Fruit fly (Drosophila melanogaster): Measurements from ENCODE around the gene RpL24-like.

Gene RpL24-like

DNA sequence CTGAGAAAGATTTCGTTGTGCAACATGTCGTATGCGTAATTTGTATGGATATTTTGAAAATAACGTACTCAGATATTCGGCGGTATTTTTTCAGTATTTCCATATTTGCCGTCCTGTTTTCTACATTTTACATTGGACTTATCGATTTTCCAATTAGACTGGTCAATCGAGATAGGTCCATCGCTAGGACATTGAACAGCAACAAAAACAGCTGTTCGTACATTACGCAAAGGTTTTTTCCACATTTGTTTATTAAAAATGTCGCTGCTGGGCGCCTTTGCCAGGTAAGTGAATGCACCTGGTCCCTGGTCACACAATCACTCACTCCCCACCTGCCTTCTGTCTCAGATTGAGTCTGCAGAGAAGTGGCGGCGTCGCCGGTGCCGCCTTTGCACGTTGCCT is 23.6 kb downstream of the RpL24-like start, which contains the start of gene mRpL40:
Gene mRpL40, plus strand, starts transcription at position 186 of the 402 bp plus-strand sequence.
- TF ChIP-seq pan (optimal IDR thresholded peaks at IDR 0.05) (no peak), CG8478 (optimal IDR thresholded peaks at IDR 0.05) (no peak), psq (optimal IDR thresholded peaks at IDR 0.05) (no peak), usp (GFP tag; optimal IDR thresholded peaks at IDR 0.05) (no peak), EcR (GFP tag; optimal IDR thresholded peaks at IDR 0.05) (no peak), Dll (optimal IDR thresholded peaks at IDR 0.05) (no peak)

dm6 chr3R:11402894-11403293 is 28.5 kb downstream of the RpL24-like start:
- no peak for TF ChIP-seq EcR (GFP tag; optimal IDR thresholded peaks at IDR 0.05)
- no peak for TF ChIP-seq CG8478 (optimal IDR thresholded peaks at IDR 0.05)
- TF ChIP-seq pan (optimal IDR thresholded peaks at IDR 0.05), result no peak
- no peak for TF ChIP-seq Dll (optimal IDR thresholded peaks at IDR 0.05)
- no peak for TF ChIP-seq usp (GFP tag; optimal IDR thresholded peaks at IDR 0.05)
- no peak for TF ChIP-seq psq (optimal IDR thresholded peaks at IDR 0.05)

- no peak for TF ChIP-seq pan (optimal IDR thresholded peaks at IDR 0.05)
- no peak for TF ChIP-seq Dll (optimal IDR thresholded peaks at IDR 0.05)
- no peak for TF ChIP-seq usp (GFP tag; optimal IDR thresholded peaks at IDR 0.05)
- no peak for TF ChIP-seq EcR (GFP tag; optimal IDR thresholded peaks at IDR 0.05)
- no peak for TF ChIP-seq CG8478 (optimal IDR thresholded peaks at IDR 0.05)
- no peak for TF ChIP-seq psq (optimal IDR thresholded peaks at IDR 0.05)
These were observed 35.8 kb downstream of the RpL24-like start for dm6 chr3R:11395541-11395940.

DNA sequence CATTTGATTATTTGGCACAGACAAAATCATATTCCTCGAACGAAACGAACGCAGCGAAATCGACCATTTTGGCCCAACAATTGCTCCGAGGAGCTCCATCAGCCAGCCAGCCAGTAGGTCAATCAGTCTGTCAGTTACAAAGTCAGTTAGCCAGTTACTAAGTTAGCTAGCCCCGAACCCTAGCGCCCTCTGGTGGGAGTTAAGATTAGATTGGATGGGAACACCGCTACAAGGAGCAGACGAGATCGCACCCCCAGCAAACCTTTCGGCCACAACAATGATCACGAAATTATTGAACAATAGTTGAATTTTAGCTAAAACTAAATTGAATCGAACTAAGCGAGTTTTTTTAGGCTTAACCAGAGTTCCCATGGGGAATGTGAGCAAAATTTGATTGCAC is 37.5 kb downstream of the RpL24-like start:
- TF ChIP-seq psq (optimal IDR thresholded peaks at IDR 0.05) (no peak), Dll (optimal IDR thresholded peaks at IDR 0.05) (no peak), pan (optimal IDR thresholded peaks at IDR 0.05) (no peak), EcR (GFP tag; optimal IDR thresholded peaks at IDR 0.05) (no peak), CG8478 (optimal IDR thresholded peaks at IDR 0.05) (no peak), usp (GFP tag; optimal IDR thresholded peaks at IDR 0.05) (no peak)

- no peak for TF ChIP-seq Dll (optimal IDR thresholded peaks at IDR 0.05)
- TF ChIP-seq CG8478 (optimal IDR thresholded peaks at IDR 0.05), result no peak
- no peak for TF ChIP-seq usp (GFP tag; optimal IDR thresholded peaks at IDR 0.05)
- no peak for TF ChIP-seq pan (optimal IDR thresholded peaks at IDR 0.05)
- TF ChIP-seq EcR (GFP tag; optimal IDR thresholded peaks at IDR 0.05), result no peak
- TF ChIP-seq psq (optimal IDR thresholded peaks at IDR 0.05), result no peak
These were observed 38.6 kb downstream of the RpL24-like start for dm6 chr3R:11392805-11393204.
